Fruit fly (Drosophila melanogaster) Kc167 (cell line): ENCODE data around the gene TfIIA-L.

Source experiments
- Myc ChIP-seq: fragments of >200 bp; optimal IDR thresholded peaks from 2 replicates; lab custom pipeline; 2017; ENCODE audit warnings: missing external identifiers
- psq ChIP-seq: fragments of >200 bp; optimal IDR thresholded peaks from 2 replicates; lab custom pipeline; 2017; ENCODE audit warnings: missing external identifiers
- ttk ChIP-seq: sonication (Bioruptor generic); optimal IDR thresholded peaks from 2 replicates; lab custom pipeline; 2017; ENCODE audit warnings: missing external identifiers

- TF ChIP-seq Myc (no peak), ttk (lab: Kevin White, UChicago) (no peak), psq (lab: Kevin White, UChicago) (no peak)
Measured at dm6 chr3R:27223012-27223411, 27.9 kb upstream of the TfIIA-L start.
